Worm (Caenorhabditis elegans) whole organism, L4/young adult: ENCODE data around the gene gldi-5.

ENCODE experiments used
- W03F9.2 ChIP-seq: fragments of 150-350 bp; optimal IDR thresholded peaks from 2 replicates; lab custom pipeline; 2014; ENCODE audit warnings: missing biosample characterization, missing genetic modification characterization
- dao-5 ChIP-seq: sonication (generic microtip); optimal IDR thresholded peaks from 2 replicates; lab custom pipeline; 2016; ENCODE audit warnings: missing genotype, missing genetic modification characterization, moderate library complexity, missing compliant biosample characterization
- him-1 ChIP-seq: sonication (generic microtip); optimal IDR thresholded peaks from 2 replicates; lab custom pipeline; 2016; ENCODE audit warnings: missing genotype, missing genetic modification reagents, missing genetic modification characterization, missing compliant biosample characterization

The gldi-5 gene

ce11 chrIII:3735509-3736255, 9.4 kb upstream of the gldi-5 start:
- no peak for TF ChIP-seq him-1 (tag; lab: Kevin White, UChicago)
- TF ChIP-seq W03F9.2 (tag; lab: Kevin White, UChicago), result no peak
- TF ChIP-seq dao-5 (tag; lab: Kevin White, UChicago), result no peak

ce11 chrIII:3734990-3735389, 8.7 kb upstream of the gldi-5 start, which contains the start of gene evl-18:
Gene evl-18, minus strand, starts transcription at chrIII:3735039.
- TF ChIP-seq W03F9.2 (tag; lab: Kevin White, UChicago), result no peak

ce11 chrIII:3734007-3734406, 7.7 kb upstream of the gldi-5 start, which contains the start of gene F34D10.3:
Gene F34D10.3, plus strand, starts transcription at chrIII:3734255.
- TF ChIP-seq him-1 (tag; lab: Kevin White, UChicago) (no peak), W03F9.2 (tag; lab: Kevin White, UChicago) (no peak), dao-5 (tag; lab: Kevin White, UChicago) (no peak)

ce11 chrIII:3730475-3730874, 4.2 kb upstream of the gldi-5 start, which contains the start of gene F34D10.8:
Gene F34D10.8, plus strand, starts transcription at chrIII:3730775.
- TF ChIP-seq him-1 (tag; lab: Kevin White, UChicago), result no peak
- TF ChIP-seq W03F9.2 (tag; lab: Kevin White, UChicago), result no peak
- no peak for TF ChIP-seq dao-5 (tag; lab: Kevin White, UChicago)

- no peak for TF ChIP-seq W03F9.2 (tag; lab: Kevin White, UChicago)
- no peak for TF ChIP-seq dao-5 (tag; lab: Kevin White, UChicago)
- TF ChIP-seq him-1 (tag; lab: Kevin White, UChicago), result no peak
Observed at ce11 chrIII:3729520-3729919, 3.2 kb upstream of the gldi-5 start, which contains the start of gene F34D10.9. Gene F34D10.9, minus strand, starts transcription at chrIII:3729620.

- no peak for TF ChIP-seq W03F9.2 (tag; lab: Kevin White, UChicago)
- no peak for TF ChIP-seq dao-5 (tag; lab: Kevin White, UChicago)
- no peak for TF ChIP-seq him-1 (tag; lab: Kevin White, UChicago)
Observed at ce11 chrIII:3724880-3725279, 1.4 kb downstream of the gldi-5 start, which contains the start of gene C14B1.12. Gene C14B1.12, minus strand, starts transcription at chrIII:3724980.

- TF ChIP-seq dao-5 (tag; lab: Kevin White, UChicago) (no peak), him-1 (tag; lab: Kevin White, UChicago) (no peak), W03F9.2 (tag; lab: Kevin White, UChicago) (no peak)
Observed at ce11 chrIII:3723726-3724125, 2.6 kb downstream of the gldi-5 start.

ce11 chrIII:3719564-3719963, 6.7 kb downstream of the gldi-5 start, which contains the start of gene C14B1.8:
Gene C14B1.8, minus strand, starts transcription at chrIII:3719680.
- no peak for TF ChIP-seq him-1 (tag; lab: Kevin White, UChicago)
- TF ChIP-seq dao-5 (tag; lab: Kevin White, UChicago), result no peak
- no peak for TF ChIP-seq W03F9.2 (tag; lab: Kevin White, UChicago)

- TF ChIP-seq him-1 (tag; lab: Kevin White, UChicago) (no peak), W03F9.2 (tag; lab: Kevin White, UChicago) (no peak), dao-5 (tag; lab: Kevin White, UChicago) (no peak)
Observed at ce11 chrIII:3716073-3716659, 10.1 kb downstream of the gldi-5 start.

ce11 chrIII:3713163-3713562, 13.1 kb downstream of the gldi-5 start, which contains the start of gene nrde-1:
Gene nrde-1, plus strand, starts transcription at chrIII:3713463.
- TF ChIP-seq him-1 (tag; lab: Kevin White, UChicago) (no peak), dao-5 (tag; lab: Kevin White, UChicago) (no peak), W03F9.2 (tag; lab: Kevin White, UChicago) (no peak)

ce11 chrIII:3709030-3709429, 17.3 kb downstream of the gldi-5 start, which contains the start of gene alkb-8:
Gene alkb-8, plus strand, starts transcription at chrIII:3709330.
- TF ChIP-seq dao-5 (tag; lab: Kevin White, UChicago) (no peak), W03F9.2 (tag; lab: Kevin White, UChicago) (no peak), him-1 (tag; lab: Kevin White, UChicago) (no peak)

ce11 chrIII:3706586-3706985, 19.7 kb downstream of the gldi-5 start, which contains the start of gene dph-1:
Gene dph-1, plus strand, starts transcription at chrIII:3706886.
- no peak for TF ChIP-seq W03F9.2 (tag; lab: Kevin White, UChicago)
- no peak for TF ChIP-seq dao-5 (tag; lab: Kevin White, UChicago)
- no peak for TF ChIP-seq him-1 (tag; lab: Kevin White, UChicago)

- TF ChIP-seq dao-5 (tag; lab: Kevin White, UChicago), result no peak
- TF ChIP-seq W03F9.2 (tag; lab: Kevin White, UChicago), result no peak
- no peak for TF ChIP-seq him-1 (tag; lab: Kevin White, UChicago)
Observed at ce11 chrIII:3704967-3705366, 21.3 kb downstream of the gldi-5 start, which contains the start of gene wdr-5.1. Gene wdr-5.1, plus strand, starts transcription at chrIII:3705285.
